Worm (Caenorhabditis elegans): ENCODE results near the gene T26C11.8.

T26C11.8 gene

ce11 chrX:1890817-1891216 is 30.3 kb downstream of the T26C11.8 start:
- TF ChIP-seq isw-1 (GFP tag; IDR thresholded peaks at IDR 0.05), result no peak
- TF ChIP-seq nhr-11 (tag; optimal IDR thresholded peaks at IDR 0.05), result no peak
- TF ChIP-seq irx-1 (tag; optimal IDR thresholded peaks at IDR 0.05), result no peak
- TF ChIP-seq lsy-2 (tag; optimal IDR thresholded peaks at IDR 0.05), result no peak
- TF ChIP-seq efl-3 (GFP tag; optimal IDR thresholded peaks at IDR 0.05), result no peak
- TF ChIP-seq C34B4.2 (tag; optimal IDR thresholded peaks at IDR 0.05), result no peak

DNA sequence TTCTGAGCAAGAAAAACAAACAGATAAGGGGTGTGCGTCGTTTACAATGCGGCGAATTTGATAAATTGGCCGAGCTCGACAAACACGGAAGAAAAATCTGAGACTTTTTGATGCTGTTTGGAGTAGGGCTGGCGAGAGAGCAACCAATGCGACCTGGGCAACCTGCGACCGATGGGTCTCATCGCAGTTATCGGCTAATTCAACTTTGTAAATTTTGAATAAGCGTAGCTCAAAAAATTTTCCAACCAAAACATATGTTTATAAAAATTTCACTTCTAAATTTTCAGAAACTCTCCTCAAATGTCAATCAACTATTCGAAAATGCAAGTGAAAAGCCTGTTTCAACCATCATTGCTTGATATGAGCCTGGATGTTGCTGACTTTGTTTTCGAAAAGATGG is 31.4 kb downstream of the T26C11.8 start, which contains the start of gene B0294.3:
Gene B0294.3 (plus strand): TSS at position 301 of the 400 bp plus-strand sequence.
- TF ChIP-seq jun-1 (tag; optimal IDR thresholded peaks at IDR 0.05) (no peak), unc-130 (tag; optimal IDR thresholded peaks at IDR 0.05) (no peak), aha-1 (tag; optimal IDR thresholded peaks at IDR 0.05) (no peak), rnt-1 (tag; optimal IDR thresholded peaks at IDR 0.05) (no peak), nhr-90 (tag; optimal IDR thresholded peaks at IDR 0.05; ENCODE audit: poor library complexity) (no peak), lin-13 (GFP tag; optimal IDR thresholded peaks at IDR 0.05) (no peak), fos-1 (tag; optimal IDR thresholded peaks at IDR 0.05) (no peak), hpl-2 (GFP tag; optimal IDR thresholded peaks at IDR 0.05) (no peak), vab-15 (tag; optimal IDR thresholded peaks at IDR 0.05) (no peak), nhr-237 (tag; optimal IDR thresholded peaks at IDR 0.05) (no peak), ceh-88 (GFP tag; IDR thresholded peaks at IDR 0.05) (no peak), ztf-11 (tag; optimal IDR thresholded peaks at IDR 0.05) (no peak), unc-62 (GFP tag; optimal IDR thresholded peaks at IDR 0.05) (no peak), efl-1 (optimal IDR thresholded peaks at IDR 0.05) (no peak), efl-1 (GFP tag; optimal IDR thresholded peaks at IDR 0.05 in 1 of 2) (no peak), aly-2 (tag; optimal IDR thresholded peaks at IDR 0.05) (no peak), lir-3 (tag; optimal IDR thresholded peaks at IDR 0.05; ENCODE audit: poor library complexity) (no peak)

ce11 chrX:1897243-1897642 is 36.7 kb downstream of the T26C11.8 start, which contains the start of gene B0294.1:
B0294.1 (minus strand) TSS chrX:1897343.
- TF ChIP-seq dsc-1 (tag; optimal IDR thresholded peaks at IDR 0.05), result peak; percentile 31
- no peak for TF ChIP-seq fos-1 (tag; optimal IDR thresholded peaks at IDR 0.05)

DNA sequence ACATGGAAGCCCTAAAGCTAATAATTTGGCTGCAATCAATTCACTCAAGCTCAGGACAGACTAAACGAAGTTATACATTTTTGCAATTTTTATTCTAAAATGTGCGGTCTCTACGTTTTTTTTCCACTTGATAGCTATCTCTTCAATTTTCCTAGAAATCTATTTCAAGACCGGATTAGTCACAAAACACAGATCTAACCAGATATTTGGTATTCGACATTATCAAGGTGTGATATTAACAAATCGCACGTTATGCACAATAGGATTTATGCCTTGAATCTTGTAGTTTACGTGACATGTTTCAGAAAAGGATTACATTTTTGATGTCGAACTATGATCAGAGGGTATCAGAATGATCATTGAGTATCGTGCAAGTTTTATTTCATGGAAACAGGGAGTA is 41.0 kb downstream of the T26C11.8 start:
- TF ChIP-seq fkh-8 (tag; optimal IDR thresholded peaks at IDR 0.05) (peak; percentile 72), nhr-71 (tag; optimal IDR thresholded peaks at IDR 0.05) (peak; percentile 21), ztf-4 (tag; optimal IDR thresholded peaks at IDR 0.05) (no peak), dsc-1 (tag; optimal IDR thresholded peaks at IDR 0.05) (peak; percentile 88), nhr-47 (tag; optimal IDR thresholded peaks at IDR 0.05) (peak; percentile 24), sox-4 (tag; optimal IDR thresholded peaks at IDR 0.05) (peak; percentile 42), snu-23 (GFP tag; optimal IDR thresholded peaks at IDR 0.05) (no peak), pax-3 (tag; optimal IDR thresholded peaks at IDR 0.05) (peak; percentile 73), unc-62 (GFP tag; optimal IDR thresholded peaks at IDR 0.05) (no peak)

- TF ChIP-seq efl-1 (optimal IDR thresholded peaks at IDR 0.05) (no peak), efl-1 (GFP tag; optimal IDR thresholded peaks at IDR 0.05 in 1 of 2) (no peak), rnt-1 (tag; optimal IDR thresholded peaks at IDR 0.05) (no peak), fkh-4 (tag; optimal IDR thresholded peaks at IDR 0.05; ENCODE audit: borderline replicate concordance) (no peak), fkh-10 (GFP tag; optimal IDR thresholded peaks at IDR 0.05) (peak; percentile 43)
Measured at ce11 chrX:1907009-1907408, 46.5 kb downstream of the T26C11.8 start.

DNA sequence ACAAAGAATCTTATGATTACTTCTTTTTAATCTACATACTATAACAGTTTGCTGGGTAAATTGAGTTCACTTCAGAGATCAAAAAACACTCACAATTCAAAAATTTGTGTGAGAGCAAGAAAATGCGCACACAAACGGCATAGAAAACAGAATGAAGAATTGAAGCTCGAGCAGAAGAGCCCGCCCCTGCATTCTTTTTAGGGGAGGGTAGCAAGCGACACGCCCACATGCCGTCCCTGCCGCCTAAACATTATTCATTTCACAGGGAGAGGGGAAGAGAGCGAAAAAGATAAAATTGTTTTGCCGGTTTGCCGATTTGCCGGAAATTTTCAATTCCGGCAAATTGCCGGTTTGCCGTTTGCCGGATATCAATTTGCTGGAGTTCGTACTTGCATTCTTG is 48.8 kb downstream of the T26C11.8 start:
- peak; percentile 44 for TF ChIP-seq sup-37 (GFP tag; optimal IDR thresholded peaks at IDR 0.05)
- TF ChIP-seq elt-3 (tag; optimal IDR thresholded peaks at IDR 0.05), result peak in 2 of 6 experiments; percentile 30 to 31
- peak; percentile 58 for TF ChIP-seq efl-3 (GFP tag; optimal IDR thresholded peaks at IDR 0.05)
- peak; percentile 75 for TF ChIP-seq C16A3.4 (tag; optimal IDR thresholded peaks at IDR 0.05)
- peak; percentile 66 for TF ChIP-seq hpl-2 (GFP tag; optimal IDR thresholded peaks at IDR 0.05)
- peak; percentile 80 for TF ChIP-seq pax-3 (tag; optimal IDR thresholded peaks at IDR 0.05)
- peak; percentile 86 for TF ChIP-seq mab-9 (GFP tag; IDR thresholded peaks at IDR 0.05)
- peak; percentile 88 to 95 (median 95) for TF ChIP-seq ceh-82 (tag; optimal IDR thresholded peaks at IDR 0.05)
- TF ChIP-seq skn-1 (tag; optimal IDR thresholded peaks at IDR 0.05), result peak; percentile 97
- peak; percentile 8 for TF ChIP-seq fkh-4 (tag; optimal IDR thresholded peaks at IDR 0.05; ENCODE audit: borderline replicate concordance)
- peak; percentile 4 for TF ChIP-seq ztf-4 (tag; optimal IDR thresholded peaks at IDR 0.05)
- peak; percentile 2 for TF ChIP-seq lin-13 (GFP tag; optimal IDR thresholded peaks at IDR 0.05)
- no peak for TF ChIP-seq nhr-12 (tag; optimal IDR thresholded peaks at IDR 0.05)
- peak; percentile 78 for TF ChIP-seq ceh-88 (GFP tag; IDR thresholded peaks at IDR 0.05)
- peak; percentile 66 for TF ChIP-seq egl-13 (tag; optimal IDR thresholded peaks at IDR 0.05)
- peak; percentile 97 for TF ChIP-seq dsc-1 (tag; optimal IDR thresholded peaks at IDR 0.05)
- TF ChIP-seq nhr-90 (tag; optimal IDR thresholded peaks at IDR 0.05; ENCODE audit: poor library complexity), result peak; percentile 87
- TF ChIP-seq nhr-85 (tag), result peak; percentile 52
- peak; percentile 90 for TF ChIP-seq nhr-19 (GFP tag; conservative IDR thresholded peaks at IDR 0.05)
